Worm (Caenorhabditis elegans): ENCODE results near the gene F46B3.8.

DNA sequence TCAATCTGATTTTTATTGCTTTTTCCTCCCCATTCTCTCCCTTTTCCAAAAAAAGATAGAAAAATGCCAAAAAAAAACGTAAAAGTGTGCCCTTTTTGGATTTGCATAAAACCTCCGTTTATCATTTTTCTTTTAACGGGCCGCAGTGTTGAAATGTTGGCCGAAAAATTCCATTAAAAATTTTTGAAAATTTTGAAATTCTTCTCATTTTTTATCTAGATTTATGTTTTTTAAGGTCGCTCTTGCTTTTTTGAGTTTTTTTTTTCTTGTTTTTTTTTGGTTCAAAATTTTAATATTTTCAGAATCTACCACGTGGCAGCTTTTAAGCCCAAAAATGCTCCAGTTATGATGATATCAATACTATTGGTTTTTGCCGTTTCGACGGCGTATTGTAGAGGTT is 31.4 kb upstream of the F46B3.8 start, which contains the start of gene mnr-1:
- TF ChIP-seq nhr-76 (tag; optimal IDR thresholded peaks at IDR 0.05), result no peak
- TF ChIP-seq nhr-237 (tag; optimal IDR thresholded peaks at IDR 0.05), result no peak
- no peak for TF ChIP-seq hlh-17 (GFP tag; optimal IDR thresholded peaks at IDR 0.05; ENCODE audit: borderline replicate concordance)
- TF ChIP-seq skn-1 (tag; optimal IDR thresholded peaks at IDR 0.05), result no peak
- TF ChIP-seq egl-27 (tag; optimal IDR thresholded peaks at IDR 0.05), result no peak
- no peak for TF ChIP-seq jun-1 (tag; optimal IDR thresholded peaks at IDR 0.05)
- no peak for TF ChIP-seq nhr-47 (tag; optimal IDR thresholded peaks at IDR 0.05)
- no peak for TF ChIP-seq lin-39 (tag; optimal IDR thresholded peaks at IDR 0.05)
- TF ChIP-seq ztf-11 (tag; optimal IDR thresholded peaks at IDR 0.05), result no peak
